Worm (Caenorhabditis elegans): Measurements from ENCODE around the gene nhr-234.

- TF ChIP-seq nhr-43 (tag; optimal IDR thresholded peaks at IDR 0.05; ENCODE audit: poor library complexity, severe bottlenecking) (no peak), pqm-1 (tag; optimal IDR thresholded peaks at IDR 0.05) (no peak), nhr-76 (tag; optimal IDR thresholded peaks at IDR 0.05) (no peak), nhr-12 (tag; optimal IDR thresholded peaks at IDR 0.05) (no peak), zag-1 (tag; optimal IDR thresholded peaks at IDR 0.05) (no peak), elt-2 (tag; optimal IDR thresholded peaks at IDR 0.05) (no peak), lin-15B (tag; optimal IDR thresholded peaks at IDR 0.05) (no peak), eor-1 (tag; optimal IDR thresholded peaks at IDR 0.05) (no peak), elt-3 (tag; optimal IDR thresholded peaks at IDR 0.05) (no peak), nhr-23 (tag; optimal IDR thresholded peaks at IDR 0.05) (no peak), pha-4 (tag; optimal IDR thresholded peaks at IDR 0.05) (no peak), mdl-1 (tag; optimal IDR thresholded peaks at IDR 0.05) (no peak)
Observed at ce11 chrII:12669342-12669741, 32.9 kb downstream of the nhr-234 start.
